Worm (Caenorhabditis elegans) whole organism, early embryonic: ENCODE data around the gene nol-56.

ENCODE experiments used
- ama-1 ChIP-seq: fragments of 150-350 bp; optimal IDR thresholded peaks from 2 replicates; lab custom pipeline; 2014
- flt-1 ChIP-seq: fragments of 200-800 bp; sonication (Bioruptor generic); IDR thresholded peaks from 2 replicates; pipeline ENCODE4 v1.3.6; 2022; ENCODE audit warnings: missing genetic modification characterization, missing compliant biosample characterization
- pes-1 ChIP-seq: fragments of 200-800 bp; sonication (Bioruptor generic); IDR thresholded peaks from 2 replicates; pipeline ENCODE4 v1.3.6; 2022; ENCODE audit warnings: missing genetic modification reagents, missing genetic modification characterization, missing compliant biosample characterization
- scrt-1 ChIP-seq: fragments of 200-800 bp; sonication (Bioruptor generic); IDR thresholded peaks from 2 replicates; pipeline ENCODE4 v1.3.6; 2022; ENCODE audit warnings: missing genetic modification characterization, missing compliant biosample characterization
- sea-1 ChIP-seq: fragments of 200-800 bp; sonication (Bioruptor generic); conservative IDR thresholded peaks from 2 replicates; pipeline ENCODE4 v1.3.6; 2022; ENCODE audit warnings: missing genetic modification characterization, missing compliant biosample characterization

ce11 chrV:10361830-10362397 is 9.1 kb upstream of the nol-56 start, which contains the start of gene cash-1:
- TF ChIP-seq flt-1 (GFP tag; lab: Robert Waterston, UW) (no peak), pes-1 (GFP tag; lab: Robert Waterston, UW) (no peak), scrt-1 (no peak), ama-1 (no peak), sea-1 (GFP tag; lab: Robert Waterston, UW) (no peak)
